Fruit fly (Drosophila melanogaster): Measurements from ENCODE around the gene Meics.

The Meics gene

dm6 chr3L:13957212-13957668 is 7.3 kb downstream of the Meics start (continued):
- peak; percentile 26; the same call in 1 of the 2 replicates for TF ChIP-seq HLH3B (GFP tag; IDR thresholded peaks at IDR 0.05)
- no peak for TF ChIP-seq CG17186 (GFP tag; optimal IDR thresholded peaks at IDR 0.05)
- TF ChIP-seq mam (GFP tag; optimal IDR thresholded peaks at IDR 0.05): no peak
- TF ChIP-seq Fer2 (tag; optimal IDR thresholded peaks at IDR 0.05): no peak
- TF ChIP-seq CG17385 (GFP tag; optimal IDR thresholded peaks at IDR 0.05): peak; percentile 70
- no peak for TF ChIP-seq CG13624 (GFP tag; optimal IDR thresholded peaks at IDR 0.05)
- no peak for TF ChIP-seq luna (GFP tag; optimal IDR thresholded peaks at IDR 0.05)
- TF ChIP-seq Scr (GFP tag; IDR thresholded peaks at IDR 0.05; ENCODE audit: partially characterized antibody): no peak
- TF ChIP-seq Optix (GFP tag; IDR thresholded peaks at IDR 0.05): no peak
- peak; percentile 71 for TF ChIP-seq CG13424 (tag; optimal IDR thresholded peaks at IDR 0.05)
- TF ChIP-seq CG2199 (GFP tag; IDR thresholded peaks at IDR 0.05): no peak
- no peak for TF ChIP-seq MBD-R2 (GFP tag; IDR thresholded peaks at IDR 0.05)
- no peak for TF ChIP-seq Lim3 (GFP tag; IDR thresholded peaks at IDR 0.05)
- TF ChIP-seq Dbx (GFP tag; IDR thresholded peaks at IDR 0.05): 0 out of 3 replicates have a peak, but pooled peaks have one; percentile 28
- peak; percentile 49 for TF ChIP-seq Camta (GFP tag; optimal IDR thresholded peaks at IDR 0.05)
- peak; percentile 24 for TF ChIP-seq NfI (GFP tag; optimal IDR thresholded peaks at IDR 0.05)
- TF ChIP-seq zfh1 (GFP tag; IDR thresholded peaks at IDR 0.05): no peak
- peak; percentile 38 for TF ChIP-seq tap (tag; optimal IDR thresholded peaks at IDR 0.05)
- peak; percentile 55 for TF ChIP-seq Max (GFP tag; optimal IDR thresholded peaks at IDR 0.05)
- no peak for TF ChIP-seq CG4282 (GFP tag; optimal IDR thresholded peaks at IDR 0.05)
- no peak for TF ChIP-seq CG34224 (GFP tag; IDR thresholded peaks at IDR 0.05; ENCODE audit: partially characterized antibody)
- peak; percentile 62 for TF ChIP-seq Chrac-16 (GFP tag; optimal IDR thresholded peaks at IDR 0.05)
- TF ChIP-seq CG12071 (GFP tag; optimal IDR thresholded peaks at IDR 0.05): no peak
- no peak for TF ChIP-seq Spps (tag; optimal IDR thresholded peaks at IDR 0.05)
- TF ChIP-seq Side (GFP tag; optimal IDR thresholded peaks at IDR 0.05): no peak
- peak; percentile 77 for TF ChIP-seq CG12104 (GFP tag; optimal IDR thresholded peaks at IDR 0.05)
- peak; percentile 81 for TF ChIP-seq CG2712 (tag; optimal IDR thresholded peaks at IDR 0.05)
- no peak for TF ChIP-seq her (GFP tag; optimal IDR thresholded peaks at IDR 0.05)
- TF ChIP-seq BEAF-32 (GFP tag; optimal IDR thresholded peaks at IDR 0.05): no peak
- peak; percentile 87 for TF ChIP-seq fd96Cb (tag; optimal IDR thresholded peaks at IDR 0.05)
- peak; percentile 41 for TF ChIP-seq CG18476 (GFP tag; optimal IDR thresholded peaks at IDR 0.05)
- TF ChIP-seq twi (tag; optimal IDR thresholded peaks at IDR 0.05): peak; percentile 16
- TF ChIP-seq grn (GFP tag; optimal IDR thresholded peaks at IDR 0.05): no peak
- peak; percentile 4 for TF ChIP-seq CG16863 (GFP tag; optimal IDR thresholded peaks at IDR 0.05)
- no peak for TF ChIP-seq mld (GFP tag; IDR thresholded peaks at IDR 0.05; ENCODE audit: partially characterized antibody)
- TF ChIP-seq Abd-B (GFP tag; optimal IDR thresholded peaks at IDR 0.05): peak; percentile 65
- no peak for TF ChIP-seq chinmo (GFP tag; IDR thresholded peaks at IDR 0.05; ENCODE audit: partially characterized antibody)
- peak; percentile 63 for TF ChIP-seq ATbp (GFP tag; optimal IDR thresholded peaks at IDR 0.05)
- TF ChIP-seq ato (GFP tag; IDR thresholded peaks at IDR 0.05; ENCODE audit: partially characterized antibody): no peak
- peak; percentile 45 for TF ChIP-seq TFAM (GFP tag; optimal IDR thresholded peaks at IDR 0.05)
- no peak for TF ChIP-seq sug (tag; optimal IDR thresholded peaks at IDR 0.05)
- no peak for TF ChIP-seq kni (GFP tag; optimal IDR thresholded peaks at IDR 0.05)
- no peak for TF ChIP-seq CG5953 (GFP tag; IDR thresholded peaks at IDR 0.05)
- TF ChIP-seq CG17359 (tag; optimal IDR thresholded peaks at IDR 0.05): peak; percentile 75
- peak; percentile 18 for TF ChIP-seq kah (GFP tag; optimal IDR thresholded peaks at IDR 0.05)
- peak; percentile 70 for TF ChIP-seq bcd (GFP tag; optimal IDR thresholded peaks at IDR 0.05)
- TF ChIP-seq crol (GFP tag; IDR thresholded peaks at IDR 0.05): no peak
- TF ChIP-seq tna (GFP tag; IDR thresholded peaks at IDR 0.05; ENCODE audit: partially characterized antibody): no peak
- peak; percentile 42 for TF ChIP-seq CG8290 (GFP tag; optimal IDR thresholded peaks at IDR 0.05)
- no peak for TF ChIP-seq CG8290 (tag; optimal IDR thresholded peaks at IDR 0.05)
- TF ChIP-seq nerfin-1 (tag; optimal IDR thresholded peaks at IDR 0.05): peak; percentile 71

All from whole organism, embryonic.